Worm (Caenorhabditis elegans): ENCODE data around the gene ZK643.5.

The ZK643.5 gene

ce11 chrIII:8944357-8944756 is 11.6 kb downstream of the ZK643.5 start, which contains the start of gene dhrr-1:
TSS of gene dhrr-1 (plus strand) at chrIII:8944657.
- TF ChIP-seq C34F6.9 (tag; optimal IDR thresholded peaks at IDR 0.05) (no peak), nhr-25 (tag; optimal IDR thresholded peaks at IDR 0.05) (no peak)

- TF ChIP-seq nhr-12 (tag; optimal IDR thresholded peaks at IDR 0.05) = no peak
- peak; percentile 66 for TF ChIP-seq lin-13 (GFP tag; optimal IDR thresholded peaks at IDR 0.05)
- TF ChIP-seq skn-1 (tag; optimal IDR thresholded peaks at IDR 0.05) = no peak
- TF ChIP-seq zag-1 (tag; optimal IDR thresholded peaks at IDR 0.05) = peak; percentile 25
- peak; percentile 63 for TF ChIP-seq nhr-21 (tag; optimal IDR thresholded peaks at IDR 0.05)
- TF ChIP-seq gmeb-1 (tag; optimal IDR thresholded peaks at IDR 0.05) = peak; percentile 80
- peak in 1 of 2 experiments; percentile 17 for TF ChIP-seq mdl-1 (tag; optimal IDR thresholded peaks at IDR 0.05)
- TF ChIP-seq sma-9 (GFP tag; optimal IDR thresholded peaks at IDR 0.05) = peak; percentile 83
- no peak for TF ChIP-seq sma-9 (tag; optimal IDR thresholded peaks at IDR 0.05)
- TF ChIP-seq Y55F3AM.14 (GFP tag; optimal IDR thresholded peaks at IDR 0.05) = peak; percentile 45
- peak; percentile 63 to 70 for TF ChIP-seq lsy-2 (tag; optimal IDR thresholded peaks at IDR 0.05)
- peak; percentile 60 for TF ChIP-seq F13H6.1 (tag; optimal IDR thresholded peaks at IDR 0.05)
- peak; percentile 55 for TF ChIP-seq crh-2 (tag; optimal IDR thresholded peaks at IDR 0.05)
- peak; percentile 88 for TF ChIP-seq fos-1 (tag; optimal IDR thresholded peaks at IDR 0.05)
- TF ChIP-seq nhr-11 (tag; optimal IDR thresholded peaks at IDR 0.05) = no peak
- TF ChIP-seq unc-55 (GFP tag; optimal IDR thresholded peaks at IDR 0.05) = peak; percentile 57
- TF ChIP-seq nhr-129 (tag; optimal IDR thresholded peaks at IDR 0.05) = peak; percentile 85
- TF ChIP-seq lin-11 (tag; optimal IDR thresholded peaks at IDR 0.05) = peak; percentile 79
- no peak for TF ChIP-seq R02D3.7 (tag; optimal IDR thresholded peaks at IDR 0.05)
- peak; percentile 68 for TF ChIP-seq sma-3 (GFP tag; optimal IDR thresholded peaks at IDR 0.05)
- TF ChIP-seq ceh-16 (tag; optimal IDR thresholded peaks at IDR 0.05) = no peak
- TF ChIP-seq ceh-82 (tag; optimal IDR thresholded peaks at IDR 0.05) = no peak
- peak; percentile 81 for TF ChIP-seq C34F6.9 (tag; optimal IDR thresholded peaks at IDR 0.05)
- TF ChIP-seq sem-4 (tag; optimal IDR thresholded peaks at IDR 0.05) = peak; percentile 40
- peak; percentile 29 for TF ChIP-seq egl-27 (tag; optimal IDR thresholded peaks at IDR 0.05)
Observed at ce11 chrIII:8937571-8937970, 18.4 kb downstream of the ZK643.5 start.

ce11 chrIII:8934378-8934777 is 21.6 kb downstream of the ZK643.5 start:
- TF ChIP-seq ztf-4 (tag; optimal IDR thresholded peaks at IDR 0.05) (no peak), blmp-1 (tag; optimal IDR thresholded peaks at IDR 0.05; ENCODE audit: insufficient read depth) (no peak), nhr-6 (tag; optimal IDR thresholded peaks at IDR 0.05) (no peak), zag-1 (tag; optimal IDR thresholded peaks at IDR 0.05) (no peak), mbf-1 (tag; optimal IDR thresholded peaks at IDR 0.05) (no peak)

- no peak for TF ChIP-seq nhr-11 (tag; optimal IDR thresholded peaks at IDR 0.05)
- TF ChIP-seq lsy-2 (tag; optimal IDR thresholded peaks at IDR 0.05) = peak in 1 of 2 experiments; percentile 14
- peak; percentile 32 for TF ChIP-seq C34F6.9 (tag; optimal IDR thresholded peaks at IDR 0.05)
Observed at ce11 chrIII:8933696-8934095, 22.3 kb downstream of the ZK643.5 start.

- TF ChIP-seq nhr-237 (tag; optimal IDR thresholded peaks at IDR 0.05) (no peak), gmeb-1 (tag; optimal IDR thresholded peaks at IDR 0.05) (no peak), egl-27 (tag; optimal IDR thresholded peaks at IDR 0.05) (no peak), crh-2 (tag; optimal IDR thresholded peaks at IDR 0.05) (no peak), lin-11 (tag; optimal IDR thresholded peaks at IDR 0.05) (no peak), ztf-11 (tag; optimal IDR thresholded peaks at IDR 0.05) (no peak), F13H6.1 (tag; optimal IDR thresholded peaks at IDR 0.05) (no peak), nhr-129 (tag; optimal IDR thresholded peaks at IDR 0.05) (no peak), nhr-21 (tag; optimal IDR thresholded peaks at IDR 0.05) (no peak), alr-1 (tag; optimal IDR thresholded peaks at IDR 0.05) (no peak)
Observed at ce11 chrIII:8929723-8930122, 26.3 kb downstream of the ZK643.5 start, which contains the start of gene arrd-15. TSS of gene arrd-15 (plus strand) at chrIII:8930023.

ce11 chrIII:8926512-8926911 is 29.5 kb downstream of the ZK643.5 start:
- TF ChIP-seq skn-1 (tag; optimal IDR thresholded peaks at IDR 0.05) = no peak
- TF ChIP-seq ceh-16 (tag; optimal IDR thresholded peaks at IDR 0.05) = no peak
- peak; percentile 88 for TF ChIP-seq blmp-1 (tag; optimal IDR thresholded peaks at IDR 0.05; ENCODE audit: insufficient read depth)
- TF ChIP-seq nhr-6 (tag; optimal IDR thresholded peaks at IDR 0.05) = no peak
- TF ChIP-seq fos-1 (tag; optimal IDR thresholded peaks at IDR 0.05) = peak; percentile 19
- TF ChIP-seq nhr-10 (tag; optimal IDR thresholded peaks at IDR 0.05) = no peak
- peak; percentile 6 for TF ChIP-seq C34F6.9 (tag; optimal IDR thresholded peaks at IDR 0.05)
- TF ChIP-seq R02D3.7 (tag; optimal IDR thresholded peaks at IDR 0.05) = no peak
- no peak for TF ChIP-seq F13H6.1 (tag; optimal IDR thresholded peaks at IDR 0.05)
- TF ChIP-seq elt-3 (tag; optimal IDR thresholded peaks at IDR 0.05) = no peak
- no peak for TF ChIP-seq lsy-2 (tag; optimal IDR thresholded peaks at IDR 0.05)
- TF ChIP-seq lin-11 (tag; optimal IDR thresholded peaks at IDR 0.05) = no peak
- TF ChIP-seq ztf-4 (tag; optimal IDR thresholded peaks at IDR 0.05) = no peak
- TF ChIP-seq sma-9 (GFP tag; optimal IDR thresholded peaks at IDR 0.05) = no peak
- TF ChIP-seq sma-9 (tag; optimal IDR thresholded peaks at IDR 0.05) = no peak
- no peak for TF ChIP-seq mdl-1 (tag; optimal IDR thresholded peaks at IDR 0.05)
- TF ChIP-seq sem-4 (tag; optimal IDR thresholded peaks at IDR 0.05) = peak; percentile 12
- TF ChIP-seq crh-2 (tag; optimal IDR thresholded peaks at IDR 0.05) = peak; percentile 31
- TF ChIP-seq gmeb-1 (tag; optimal IDR thresholded peaks at IDR 0.05) = peak; percentile 1
- no peak for TF ChIP-seq nhr-77 (tag; optimal IDR thresholded peaks at IDR 0.05)
- TF ChIP-seq sma-3 (GFP tag; optimal IDR thresholded peaks at IDR 0.05) = peak; percentile 28
- no peak for TF ChIP-seq ztf-11 (tag; optimal IDR thresholded peaks at IDR 0.05)
- no peak for TF ChIP-seq mab-5 (tag; optimal IDR thresholded peaks at IDR 0.05)
- no peak for TF ChIP-seq snpc-4 (tag; optimal IDR thresholded peaks at IDR 0.05)
- no peak for TF ChIP-seq unc-62 (GFP tag; optimal IDR thresholded peaks at IDR 0.05)
- TF ChIP-seq unc-39 (tag; optimal IDR thresholded peaks at IDR 0.05) = no peak
- TF ChIP-seq nhr-21 (tag; optimal IDR thresholded peaks at IDR 0.05) = no peak
- no peak for TF ChIP-seq nhr-25 (tag; optimal IDR thresholded peaks at IDR 0.05)

All from whole organism, L2 larva.